Worm (Caenorhabditis elegans) whole organism, early embryonic: Measurements from ENCODE around the gene spp-29.

Experiments used
- B0310.2 ChIP-seq: sonication (generic microtip); optimal IDR thresholded peaks from 2 replicates; lab custom pipeline; 2016; ENCODE audit warnings: mild to moderate bottlenecking, missing genetic modification characterization, missing compliant biosample characterization
- ama-1 ChIP-seq: fragments of 150-350 bp; optimal IDR thresholded peaks from 2 replicates; lab custom pipeline; 2014
- flt-1 ChIP-seq: fragments of 200-800 bp; sonication (Bioruptor generic); IDR thresholded peaks from 2 replicates; pipeline ENCODE4 v1.3.6; 2022; ENCODE audit warnings: missing genetic modification characterization, missing compliant biosample characterization
- hmbx-1 ChIP-seq: sonication (generic microtip); optimal IDR thresholded peaks from 2 replicates; lab custom pipeline; 2016; ENCODE audit warnings: mild to moderate bottlenecking, missing genetic modification characterization, missing compliant biosample characterization
- hnd-1 ChIP-seq: sonication (generic microtip); optimal IDR thresholded peaks from 2 replicates; lab custom pipeline; 2016; ENCODE audit warnings: missing genetic modification characterization, missing compliant biosample characterization
- pes-1 ChIP-seq: fragments of 200-800 bp; sonication (Bioruptor generic); IDR thresholded peaks from 2 replicates; pipeline ENCODE4 v1.3.6; 2022; ENCODE audit warnings: missing genetic modification reagents, missing genetic modification characterization, missing compliant biosample characterization

ce11 chrV:17707022-17707421, 10.4 kb upstream of the spp-29 start, which contains the start of gene srh-31:
- TF ChIP-seq ama-1 (lab: Kevin White, UChicago) (no peak), hnd-1 (tag; lab: Kevin White, UChicago) (no peak), B0310.2 (no peak), flt-1 (GFP tag; lab: Robert Waterston, UW) (no peak), pes-1 (GFP tag; lab: Robert Waterston, UW) (no peak), hmbx-1 (no peak)
